Worm (Caenorhabditis elegans) whole organism, dauer: ENCODE results near the gene C12D5.9.

ENCODE experiments used
- unc-62 ChIP-seq: sonication (generic microtip); optimal IDR thresholded peaks from 2 replicates; lab custom pipeline; 2017; ENCODE audit warnings: missing biosample characterization, missing genetic modification reagents, missing genetic modification characterization

C12D5.9 gene

ce11 chrV:7689888-7690287 lies at the start of gene C12D5.9:
Gene C12D5.9, minus strand, starts transcription at chrV:7689988.
- no peak for TF ChIP-seq unc-62 (GFP tag; lab: Kevin White, UChicago)

ce11 chrV:7737710-7738109 lies 47.9 kb upstream of the C12D5.9 start, which contains the start of gene srr-9:
Gene srr-9, plus strand, starts transcription at chrV:7738010.
- no peak for TF ChIP-seq unc-62 (GFP tag; lab: Kevin White, UChicago)

- no peak for TF ChIP-seq unc-62 (GFP tag; lab: Kevin White, UChicago)
These were observed 45.5 kb upstream of the C12D5.9 start, which contains the start of gene srr-10 for ce11 chrV:7735319-7735718. Gene srr-10, plus strand, starts transcription at chrV:7735619.

ce11 chrV:7734909-7735308 lies 45.1 kb upstream of the C12D5.9 start, which contains the start of gene clic-1:
Gene clic-1, minus strand, starts transcription at chrV:7734911.
- TF ChIP-seq unc-62 (GFP tag; lab: Kevin White, UChicago): no peak

- TF ChIP-seq unc-62 (GFP tag; lab: Kevin White, UChicago): no peak
These were observed 43.5 kb upstream of the C12D5.9 start for ce11 chrV:7733240-7733765.

- no peak for TF ChIP-seq unc-62 (GFP tag; lab: Kevin White, UChicago)
These were observed 40.7 kb upstream of the C12D5.9 start for ce11 chrV:7730488-7730887.

- no peak for TF ChIP-seq unc-62 (GFP tag; lab: Kevin White, UChicago)
These were observed 38.9 kb upstream of the C12D5.9 start, which contains the start of gene Y97E10C.1 for ce11 chrV:7728679-7729027. Gene Y97E10C.1, plus strand, starts transcription at chrV:7728879.

- no peak for TF ChIP-seq unc-62 (GFP tag; lab: Kevin White, UChicago)
These were observed 38.4 kb upstream of the C12D5.9 start for ce11 chrV:7728003-7728678.

ce11 chrV:7726927-7727326 lies 37.1 kb upstream of the C12D5.9 start:
- TF ChIP-seq unc-62 (GFP tag; lab: Kevin White, UChicago): no peak

ce11 chrV:7726202-7726601 lies 36.4 kb upstream of the C12D5.9 start:
- TF ChIP-seq unc-62 (GFP tag; lab: Kevin White, UChicago): no peak

- TF ChIP-seq unc-62 (GFP tag; lab: Kevin White, UChicago): no peak
These were observed 34.3 kb upstream of the C12D5.9 start, which contains the start of the genes ZK105.6 and ZK105.8 for ce11 chrV:7723967-7724544. Gene ZK105.6, minus strand, starts transcription at chrV:7724067. Gene ZK105.8, plus strand, starts transcription at chrV:7724494.

- no peak for TF ChIP-seq unc-62 (GFP tag; lab: Kevin White, UChicago)
These were observed 32.2 kb upstream of the C12D5.9 start, which contains the start of gene ZK105.14 for ce11 chrV:7721945-7722344. Gene ZK105.14, minus strand, starts transcription at chrV:7722045.

ce11 chrV:7717629-7718028 lies 27.8 kb upstream of the C12D5.9 start, which contains the start of gene ZK105.5:
Gene ZK105.5, minus strand, starts transcription at chrV:7717729.
- no peak for TF ChIP-seq unc-62 (GFP tag; lab: Kevin White, UChicago)

ce11 chrV:7716034-7716433 lies 26.2 kb upstream of the C12D5.9 start, which contains the start of gene ZK105.12:
Gene ZK105.12, minus strand, starts transcription at chrV:7716134.
- TF ChIP-seq unc-62 (GFP tag; lab: Kevin White, UChicago): no peak

- no peak for TF ChIP-seq unc-62 (GFP tag; lab: Kevin White, UChicago)
These were observed 23.9 kb upstream of the C12D5.9 start, which contains the start of gene ZK105.1 for ce11 chrV:7713691-7714090. Gene ZK105.1, plus strand, starts transcription at chrV:7713991.

- no peak for TF ChIP-seq unc-62 (GFP tag; lab: Kevin White, UChicago)
These were observed 23.3 kb upstream of the C12D5.9 start, which contains the start of gene ZK105.13 for ce11 chrV:7713072-7713471. Gene ZK105.13, minus strand, starts transcription at chrV:7713172.
